Worm (Caenorhabditis elegans): Measurements from ENCODE around the gene C13E3.1.
A peak's percentile ranks its signal among the peaks of the same experiment; 100 is the strongest.

The C13E3.1 gene

DNA sequence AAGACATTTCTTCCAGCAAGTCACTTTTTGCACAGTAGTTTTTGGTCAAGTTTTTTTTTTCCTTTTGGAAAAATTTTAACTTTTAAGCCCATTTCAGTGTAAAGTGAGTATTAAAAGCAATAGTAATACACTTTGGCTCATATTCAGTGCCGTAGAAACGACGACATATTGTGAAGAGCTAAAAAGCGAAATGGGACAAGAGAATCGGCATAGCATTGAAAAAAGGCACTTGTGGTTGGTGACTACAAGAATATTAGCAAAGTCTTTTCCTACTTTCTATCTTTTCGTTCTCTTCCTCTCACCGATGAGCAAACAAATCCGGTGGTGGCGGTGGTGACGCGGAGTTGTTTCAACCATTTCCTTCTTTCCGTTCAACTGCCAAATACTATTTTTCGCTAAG is 38.0 kb downstream of the C13E3.1 start, which contains the start of gene acs-22:
Gene acs-22 (plus strand): TSS at position 301 of the 400 bp plus-strand sequence.
- TF ChIP-seq fkh-10 (GFP tag; optimal IDR thresholded peaks at IDR 0.05): no peak
- TF ChIP-seq nhr-102 (tag; optimal IDR thresholded peaks at IDR 0.05): no peak
- no peak for TF ChIP-seq tag-97 (GFP tag; IDR thresholded peaks at IDR 0.05)
- no peak for TF ChIP-seq vab-7 (GFP tag; IDR thresholded peaks at IDR 0.05)
- TF ChIP-seq madf-9 (GFP tag; conservative IDR thresholded peaks at IDR 0.05): 0 out of 2 replicates have a peak, but pooled peaks have one; percentile 15
- TF ChIP-seq unc-62 (GFP tag; optimal IDR thresholded peaks at IDR 0.05 in 1 of 2): peak in 1 of 2 experiments; percentile 26
- TF ChIP-seq unc-62 (tag; optimal IDR thresholded peaks at IDR 0.05): no peak
- TF ChIP-seq madf-5 (GFP tag; IDR thresholded peaks at IDR 0.05): no peak
- no peak for TF ChIP-seq F26F4.8 (GFP tag; conservative IDR thresholded peaks at IDR 0.05)
- TF ChIP-seq D1046.2 (GFP tag; IDR thresholded peaks at IDR 0.05): no peak
- TF ChIP-seq snpc-1.2 (GFP tag; IDR thresholded peaks at IDR 0.05): no peak
- no peak for TF ChIP-seq zfp-3 (GFP tag; conservative IDR thresholded peaks at IDR 0.05)
- TF ChIP-seq zip-2 (tag; optimal IDR thresholded peaks at IDR 0.05): no peak
- no peak for TF ChIP-seq dmd-6 (GFP tag; IDR thresholded peaks at IDR 0.05)
- TF ChIP-seq F37D6.2 (tag; optimal IDR thresholded peaks at IDR 0.05): no peak
- no peak for TF ChIP-seq pqm-1 (tag; optimal IDR thresholded peaks at IDR 0.05)
- peak; percentile 84 for TF ChIP-seq aha-1 (tag)
- TF ChIP-seq ztf-11 (tag; optimal IDR thresholded peaks at IDR 0.05): no peak
- TF ChIP-seq nhr-77 (tag; optimal IDR thresholded peaks at IDR 0.05): no peak

DNA sequence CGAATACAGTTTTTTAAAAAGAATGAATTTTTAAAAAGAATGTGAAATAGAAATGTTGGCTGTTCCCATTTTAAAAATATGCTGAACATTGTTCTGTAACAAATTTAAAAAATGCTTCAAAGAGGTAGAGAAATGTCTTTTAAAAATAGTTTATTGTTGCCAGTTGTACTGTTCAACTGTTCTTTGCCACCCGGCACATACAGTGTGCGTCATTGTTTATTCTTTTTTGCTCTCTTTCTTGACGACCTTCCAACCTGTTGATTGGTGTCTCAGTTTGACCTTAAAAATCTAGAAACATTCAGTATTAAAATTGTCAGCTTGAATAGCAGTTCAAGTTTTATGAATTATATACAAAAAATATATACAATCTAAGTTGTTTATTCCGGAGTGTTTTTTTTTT is 38.7 kb downstream of the C13E3.1 start:
- no peak for TF ChIP-seq daf-16 (GFP tag; optimal IDR thresholded peaks at IDR 0.05)
- peak; percentile 67 for TF ChIP-seq daf-16 (tag; optimal IDR thresholded peaks at IDR 0.05)
- peak; percentile 19 for TF ChIP-seq dve-1 (tag; optimal IDR thresholded peaks at IDR 0.05; ENCODE audit: insufficient read depth)
- no peak for TF ChIP-seq hif-1 (tag; optimal IDR thresholded peaks at IDR 0.05)

DNA sequence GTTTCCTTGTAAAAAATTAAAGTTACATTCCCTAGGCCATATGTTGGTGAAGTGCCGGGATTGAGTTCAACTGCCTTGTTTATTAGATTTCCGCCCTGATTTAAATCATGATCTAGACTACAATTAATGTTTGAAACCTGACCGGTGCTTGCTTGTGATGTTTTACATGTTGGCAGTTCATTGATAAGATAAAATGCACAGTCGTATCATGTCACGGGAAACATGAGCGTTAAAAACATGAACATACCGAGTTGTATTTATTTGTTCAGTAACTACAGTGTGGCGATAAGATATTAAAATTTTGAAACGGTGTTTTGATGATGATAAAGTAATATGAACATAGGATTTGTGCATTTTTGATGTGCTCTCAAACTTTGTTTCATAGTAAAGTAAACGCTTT is 39.5 kb downstream of the C13E3.1 start:
- TF ChIP-seq hlh-11 (tag; optimal IDR thresholded peaks at IDR 0.05) (peak; percentile 83), nhr-25 (tag; optimal IDR thresholded peaks at IDR 0.05; ENCODE audit: borderline replicate concordance, insufficient read depth) (no peak), hlh-30 (tag; optimal IDR thresholded peaks at IDR 0.05; ENCODE audit: insufficient read depth) (peak; percentile 56), php-3 (GFP tag; IDR thresholded peaks at IDR 0.05) (peak; percentile 74), mep-1 (tag; optimal IDR thresholded peaks at IDR 0.05) (peak; percentile 16), pqm-1 (tag; optimal IDR thresholded peaks at IDR 0.05) (peak; percentile 96), mxl-3 (GFP tag; optimal IDR thresholded peaks at IDR 0.05) (peak; percentile 23), daf-16 (GFP tag; optimal IDR thresholded peaks at IDR 0.05) (no peak), daf-16 (tag; optimal IDR thresholded peaks at IDR 0.05) (peak; percentile 97), ZK337.2 (GFP tag; IDR thresholded peaks at IDR 0.05) (no peak), Y105C5A.15 (GFP tag; IDR thresholded peaks at IDR 0.05) (no peak), dpl-1 (GFP tag; optimal IDR thresholded peaks at IDR 0.05) (no peak), Y5F2A.4 (GFP tag; optimal IDR thresholded peaks at IDR 0.05) (no peak), dve-1 (tag; optimal IDR thresholded peaks at IDR 0.05; ENCODE audit: insufficient read depth) (peak; percentile 97), nhr-111 (GFP tag; optimal IDR thresholded peaks at IDR 0.05) (no peak), dmd-6 (GFP tag; IDR thresholded peaks at IDR 0.05) (peak; percentile 82), nhr-77 (tag; optimal IDR thresholded peaks at IDR 0.05) (peak; percentile 72), lin-1 (GFP tag; IDR thresholded peaks at IDR 0.05) (0 out of 2 replicates have a peak, but pooled peaks have one; percentile 27), nhr-102 (tag; optimal IDR thresholded peaks at IDR 0.05) (peak; percentile 43), hif-1 (tag; optimal IDR thresholded peaks at IDR 0.05) (peak in 1 of 2 experiments; percentile 2), nhr-28 (tag; optimal IDR thresholded peaks at IDR 0.05) (peak; percentile 79)

DNA sequence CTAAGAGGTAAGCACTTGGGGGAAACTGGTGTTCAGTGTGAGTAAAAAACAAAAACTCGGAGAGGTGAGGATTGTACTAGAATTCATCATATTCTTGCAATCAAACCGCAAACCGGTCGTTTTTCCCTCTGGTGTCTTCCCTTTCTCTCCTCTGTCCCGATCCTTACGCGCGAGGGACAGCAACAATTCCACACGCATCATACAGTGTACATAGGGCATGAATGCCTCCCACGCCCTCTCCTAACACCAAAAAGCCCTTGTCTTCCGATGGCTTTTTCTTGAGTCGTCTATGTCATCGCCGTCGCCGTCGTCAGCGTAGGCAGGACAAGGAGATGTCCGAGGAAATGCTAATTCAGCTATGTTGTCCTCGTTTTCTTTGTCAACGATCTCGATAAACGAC is 40.6 kb downstream of the C13E3.1 start:
- TF ChIP-seq mxl-3 (GFP tag; optimal IDR thresholded peaks at IDR 0.05) (peak; percentile 20), hlh-11 (tag; optimal IDR thresholded peaks at IDR 0.05) (peak; percentile 29), mep-1 (tag; optimal IDR thresholded peaks at IDR 0.05) (no peak)
